Fruit fly (Drosophila melanogaster): ENCODE results near the gene dyw.

DNA sequence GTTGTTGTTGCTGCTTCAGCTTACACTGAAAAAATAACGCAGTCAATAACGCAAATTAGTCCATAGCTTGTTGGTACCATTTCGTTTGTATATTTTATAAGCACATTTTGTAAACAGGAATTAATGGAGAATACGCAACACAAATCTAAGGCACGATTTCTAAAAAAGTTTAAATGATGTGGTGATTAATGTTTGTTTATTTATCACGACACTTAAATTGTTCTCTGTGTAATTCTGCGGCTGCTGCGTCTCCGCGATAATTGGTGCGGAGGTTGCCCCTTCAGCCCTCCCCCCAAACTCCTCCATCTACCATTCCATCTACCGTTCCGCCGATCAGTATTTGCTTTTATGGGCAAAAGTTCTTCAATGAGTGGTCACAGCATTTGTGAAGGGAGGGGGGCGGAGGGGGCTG lies 46.2 kb downstream of the dyw start:
- TF ChIP-seq psq (optimal IDR thresholded peaks at IDR 0.05) (no peak), insv (optimal IDR thresholded peaks at IDR 0.05) (no peak), Myc (optimal IDR thresholded peaks at IDR 0.05) (no peak), Sin3A (optimal IDR thresholded peaks at IDR 0.05) (no peak), ttk (optimal IDR thresholded peaks at IDR 0.05) (no peak)
